Worm (Caenorhabditis elegans): Measurements from ENCODE around the gene tofu-7.

- TF ChIP-seq gei-17 (GFP tag; optimal IDR thresholded peaks at IDR 0.05) (no peak), lsl-1 (GFP tag; optimal IDR thresholded peaks at IDR 0.05) (no peak)
These were observed 22.0 kb upstream of the tofu-7 start for ce11 chrIII:7106854-7107253.

All from whole organism, young adult.